Worm (Caenorhabditis elegans): ENCODE measurements around the gene F01D4.5.

Gene F01D4.5

ce11 chrIV:10503750-10504232 lies 20.3 kb upstream of the F01D4.5 start (continued):
- TF ChIP-seq lin-26 (GFP tag; IDR thresholded peaks at IDR 0.05) = no peak
- TF ChIP-seq ztf-18 (tag; optimal IDR thresholded peaks at IDR 0.05) = peak; percentile 14
- TF ChIP-seq snpc-1.1 (tag; optimal IDR thresholded peaks at IDR 0.05; ENCODE audit: insufficient read depth) = no peak
- TF ChIP-seq somi-1 (GFP tag; optimal IDR thresholded peaks at IDR 0.05) = peak; percentile 32
- TF ChIP-seq nhr-80 (tag; optimal IDR thresholded peaks at IDR 0.05) = peak; percentile 24
- peak; percentile 71 for TF ChIP-seq ceh-27 (GFP tag; optimal IDR thresholded peaks at IDR 0.05)
- peak; percentile 25; the same call in 1 of the 2 replicates for TF ChIP-seq B0336.3 (GFP tag; IDR thresholded peaks at IDR 0.05)
- no peak for TF ChIP-seq snpc-4 (GFP tag; optimal IDR thresholded peaks at IDR 0.05)
- peak in 1 of 4 experiments; percentile 28 for TF ChIP-seq snpc-4 (tag; optimal IDR thresholded peaks at IDR 0.05)
- TF ChIP-seq D2030.7 (GFP tag; IDR thresholded peaks at IDR 0.05) = no peak
- no peak for TF ChIP-seq gei-17 (GFP tag; optimal IDR thresholded peaks at IDR 0.05)
- TF ChIP-seq F33H1.4 (GFP tag; IDR thresholded peaks at IDR 0.05) = no peak
- peak; percentile 68 for TF ChIP-seq dox-1 (GFP tag; IDR thresholded peaks at IDR 0.05)
- TF ChIP-seq pbrm-1 (GFP tag; IDR thresholded peaks at IDR 0.05) = no peak
- no peak for TF ChIP-seq lir-1 (GFP tag; conservative IDR thresholded peaks at IDR 0.05)
- no peak for TF ChIP-seq madf-8 (GFP tag; conservative IDR thresholded peaks at IDR 0.05)
- no peak for TF ChIP-seq ceh-100 (GFP tag; IDR thresholded peaks at IDR 0.05)
- TF ChIP-seq K12H6.12 (tag; optimal IDR thresholded peaks at IDR 0.05) = peak; percentile 71
- TF ChIP-seq rpc-1 (optimal IDR thresholded peaks at IDR 0.05) = no peak
- TF ChIP-seq rpc-1 (tag; optimal IDR thresholded peaks at IDR 0.05) = no peak
- TF ChIP-seq zfh-2 (GFP tag; conservative IDR thresholded peaks at IDR 0.05) = peak; percentile 98
- peak; percentile 24 for TF ChIP-seq chd-7 (tag; optimal IDR thresholded peaks at IDR 0.05)
- no peak for TF ChIP-seq Y67H2A.10 (GFP tag; conservative IDR thresholded peaks at IDR 0.05)
- TF ChIP-seq snpc-1.3 (tag; optimal IDR thresholded peaks at IDR 0.05; ENCODE audit: insufficient read depth) = no peak
- TF ChIP-seq cebp-2 (GFP tag; IDR thresholded peaks at IDR 0.05) = no peak
- no peak for TF ChIP-seq F49E8.2 (tag; optimal IDR thresholded peaks at IDR 0.05; ENCODE audit: insufficient read depth)
- TF ChIP-seq let-607 (tag; optimal IDR thresholded peaks at IDR 0.05) = peak in 1 of 2 experiments; percentile 15
- 0 out of 2 replicates have a peak, but pooled peaks have one; percentile 2 for TF ChIP-seq egl-18 (GFP tag; IDR thresholded peaks at IDR 0.05)
- TF ChIP-seq F37B4.10 (GFP tag; IDR thresholded peaks at IDR 0.05) = no peak

- TF ChIP-seq Y53F4B.3 (GFP tag; IDR thresholded peaks at IDR 0.05) = no peak
- peak; percentile 32 for TF ChIP-seq K12H6.12 (tag; optimal IDR thresholded peaks at IDR 0.05)
- peak; percentile 4 for TF ChIP-seq lin-54 (GFP tag; optimal IDR thresholded peaks at IDR 0.05)
- peak; percentile 95 for TF ChIP-seq nhr-80 (tag; optimal IDR thresholded peaks at IDR 0.05)
- no peak for TF ChIP-seq cebp-1 (GFP tag; IDR thresholded peaks at IDR 0.05)
- peak; percentile 56 for TF ChIP-seq cebp-1 (tag; optimal IDR thresholded peaks at IDR 0.05)
- TF ChIP-seq pha-4 (tag; optimal IDR thresholded peaks at IDR 0.05) = peak; percentile 63
- TF ChIP-seq hmg-1.2 (GFP tag; IDR thresholded peaks at IDR 0.05) = peak; percentile 43; the same call in 1 of the 2 replicates
- TF ChIP-seq snpc-3.4 (tag; optimal IDR thresholded peaks at IDR 0.05) = no peak
- peak; percentile 10 for TF ChIP-seq lin-40 (tag; optimal IDR thresholded peaks at IDR 0.05)
- peak; percentile 34 for TF ChIP-seq ztf-22 (GFP tag; optimal IDR thresholded peaks at IDR 0.05)
- TF ChIP-seq let-607 (tag; optimal IDR thresholded peaks at IDR 0.05) = peak in 1 of 2 experiments; percentile 3
- TF ChIP-seq attf-5 (GFP tag; optimal IDR thresholded peaks at IDR 0.05) = peak; percentile 65
- peak; percentile 15 for TF ChIP-seq atf-7 (tag; optimal IDR thresholded peaks at IDR 0.05)
- TF ChIP-seq tbp1 (GFP tag; optimal IDR thresholded peaks at IDR 0.05) = peak; percentile 39
- no peak for TF ChIP-seq chd-7 (tag; optimal IDR thresholded peaks at IDR 0.05)
- TF ChIP-seq egl-44 (GFP tag; IDR thresholded peaks at IDR 0.05) = no peak
- no peak for TF ChIP-seq Y53G8AR.9 (GFP tag; conservative IDR thresholded peaks at IDR 0.05)
- TF ChIP-seq madf-10 (tag; optimal IDR thresholded peaks at IDR 0.05) = peak; percentile 17
- TF ChIP-seq ama-1 (optimal IDR thresholded peaks at IDR 0.05) = peak; percentile 33
- TF ChIP-seq ama-1 (GFP tag; optimal IDR thresholded peaks at IDR 0.05) = no peak
Observed at ce11 chrIV:10502345-10502744, 18.9 kb upstream of the F01D4.5 start.
